Worm (Caenorhabditis elegans): Measurements from ENCODE around the gene Y51H7C.7.

ce11 chrII:1437449-1438335 lies 35.3 kb downstream of the Y51H7C.7 start, which contains the start of gene nol-6:
- TF ChIP-seq lsy-2 (tag; optimal IDR thresholded peaks at IDR 0.05) = peak; percentile 8
- no peak for TF ChIP-seq pha-4 (tag; optimal IDR thresholded peaks at IDR 0.05)
- no peak for TF ChIP-seq elt-1 (tag; optimal IDR thresholded peaks at IDR 0.05; ENCODE audit: borderline replicate concordance, insufficient read depth)

Measured in whole organism, mixed stage, embryonic.